Worm (Caenorhabditis elegans): Measurements from ENCODE around the gene hyl-2.

Gene hyl-2

DNA sequence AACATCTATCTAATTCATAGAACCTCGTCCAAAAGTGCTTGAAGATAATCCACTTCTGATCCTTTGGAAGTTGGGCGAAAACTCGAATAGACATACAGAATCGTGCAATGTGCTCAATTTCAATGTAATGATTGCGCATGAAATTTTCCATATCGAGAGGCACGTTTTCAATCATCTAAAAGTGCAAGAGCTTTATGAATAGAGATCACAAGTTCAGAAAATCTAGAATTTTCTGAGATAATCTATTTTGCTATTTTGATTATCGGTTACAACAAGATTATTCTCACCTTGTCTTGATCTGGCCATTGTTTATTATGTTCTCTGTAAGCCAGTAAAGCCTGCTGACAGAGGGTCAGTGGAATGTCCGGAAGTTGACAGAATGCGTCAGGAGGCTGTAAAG, 41.7 kb downstream of the hyl-2 start:
- no peak for TF ChIP-seq unc-62 (GFP tag; optimal IDR thresholded peaks at IDR 0.05)

DNA sequence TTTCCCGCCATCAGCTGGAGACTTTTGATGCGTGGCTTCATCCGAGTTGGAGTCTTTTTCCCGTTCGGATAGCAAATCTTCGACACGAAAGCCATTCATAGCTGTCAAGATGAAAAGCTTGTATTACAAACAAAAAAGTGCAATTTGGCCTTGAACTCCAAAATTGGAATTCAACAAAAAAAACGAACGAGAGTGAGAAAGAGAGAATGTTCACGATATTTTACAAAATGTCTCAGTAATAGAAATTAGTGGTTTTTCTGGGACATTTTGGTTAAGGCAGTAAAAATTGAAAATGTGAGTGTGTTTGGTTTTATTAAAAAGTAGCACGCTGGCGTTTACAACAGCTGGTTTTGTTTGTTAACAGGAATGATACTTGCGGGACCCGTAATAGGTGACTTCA, 45.2 kb downstream of the hyl-2 start, which contains the start of gene ceh-1:
TSS of gene ceh-1 (minus strand) at position 101 of the 400 bp plus-strand sequence.
- no peak for TF ChIP-seq unc-62 (GFP tag; optimal IDR thresholded peaks at IDR 0.05)

DNA sequence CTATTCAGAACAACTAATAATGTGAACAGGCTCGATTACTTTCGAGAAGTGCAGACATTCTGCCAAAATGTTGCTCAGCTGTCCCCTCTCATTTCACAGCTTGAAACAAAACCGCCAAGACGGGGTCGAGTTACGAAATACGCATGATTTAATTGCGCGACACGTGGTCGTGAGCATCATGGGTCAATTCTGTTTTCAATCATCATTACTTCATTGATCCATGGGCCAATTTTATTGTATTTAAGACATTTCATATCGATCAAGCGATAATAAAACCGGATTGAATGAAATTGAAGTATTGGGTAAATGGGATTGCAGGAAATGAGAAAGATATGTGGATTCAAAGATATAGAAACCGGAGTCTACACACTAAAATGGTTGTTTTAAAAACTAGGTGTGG, 46.3 kb downstream of the hyl-2 start:
- no peak for TF ChIP-seq unc-62 (GFP tag; optimal IDR thresholded peaks at IDR 0.05)

DNA sequence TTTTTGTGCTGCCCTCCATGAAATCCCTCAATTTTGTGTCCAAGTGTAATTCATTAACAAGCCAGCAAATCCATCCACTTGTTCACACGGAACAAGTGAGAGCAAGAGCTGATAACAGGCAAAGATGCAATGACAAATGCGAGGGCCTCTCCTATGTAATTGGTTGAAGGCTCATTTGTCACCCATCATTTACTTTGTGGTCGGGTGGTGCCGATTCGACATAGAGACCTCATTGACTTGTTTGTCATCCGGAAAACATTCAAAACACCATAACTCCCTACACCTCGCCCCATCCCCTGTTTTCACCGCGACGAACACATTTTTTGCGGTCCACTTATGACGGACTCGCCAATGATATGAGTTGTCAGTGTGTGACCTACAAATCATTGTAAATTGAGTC, 47.8 kb downstream of the hyl-2 start:
- no peak for TF ChIP-seq unc-62 (GFP tag; optimal IDR thresholded peaks at IDR 0.05)

DNA sequence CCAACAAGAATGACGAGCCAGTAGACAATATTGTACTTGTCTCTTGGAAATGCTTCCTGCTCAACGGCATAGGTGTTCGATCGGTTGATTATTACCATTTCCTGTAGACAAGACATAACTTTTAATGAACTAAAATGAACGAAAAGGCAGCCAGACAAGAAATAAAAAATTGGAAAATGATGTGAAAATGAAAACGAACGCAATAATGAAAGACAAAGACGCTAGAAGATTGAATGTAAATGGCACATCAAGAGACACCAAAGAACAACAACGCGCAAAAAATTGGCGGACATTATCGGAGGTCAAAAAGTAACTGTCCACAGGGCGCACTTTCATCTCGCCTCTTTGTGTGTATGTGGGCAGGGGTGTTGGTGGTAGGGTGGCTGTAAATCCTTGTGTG, 50.2 kb downstream of the hyl-2 start, which contains the start of gene ent-5:
TSS of gene ent-5 (minus strand) at position 101 of the 400 bp plus-strand sequence.
- no peak for TF ChIP-seq unc-62 (GFP tag; optimal IDR thresholded peaks at IDR 0.05)

DNA sequence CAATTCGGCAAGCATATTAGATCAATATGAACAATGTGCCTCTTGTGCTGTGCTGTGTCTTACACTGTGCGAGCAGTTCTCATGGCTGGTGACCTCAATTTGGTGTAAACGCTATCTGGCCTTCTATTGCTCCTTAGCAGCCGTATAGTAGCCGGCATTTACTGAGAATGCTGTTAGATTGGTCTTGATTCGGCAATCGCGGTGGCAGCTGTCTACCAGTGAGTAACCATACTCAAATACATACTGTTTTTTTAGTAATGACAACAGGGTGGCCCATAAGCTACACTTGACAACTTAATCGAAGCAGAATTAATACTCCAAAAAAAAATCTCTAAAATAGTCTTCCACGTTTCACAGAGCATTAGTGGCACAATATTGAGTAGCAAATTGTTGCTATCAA, 52.2 kb downstream of the hyl-2 start, which contains the start of gene C46C11.4:
TSS of gene C46C11.4 (minus strand) at position 101 of the 400 bp plus-strand sequence.
- TF ChIP-seq unc-62 (GFP tag; optimal IDR thresholded peaks at IDR 0.05), result no peak

Measured in whole organism, dauer.